Fruit fly (Drosophila melanogaster) Kc167 (cell line): ENCODE data around the gene CG13996.

ENCODE experiments used
- h ChIP-seq: fragments of >200 bp; optimal IDR thresholded peaks from 3 replicates; lab custom pipeline; 2018; ENCODE audit warnings: missing external identifiers
- insv ChIP-seq: fragments of >200 bp; optimal IDR thresholded peaks from 3 replicates; lab custom pipeline; 2018; ENCODE audit warnings: missing external identifiers
- psq ChIP-seq: fragments of >200 bp; optimal IDR thresholded peaks from 2 replicates; lab custom pipeline; 2017; ENCODE audit warnings: missing external identifiers
- ttk ChIP-seq: sonication (Bioruptor generic); optimal IDR thresholded peaks from 2 replicates; lab custom pipeline; 2017; ENCODE audit warnings: missing external identifiers

DNA sequence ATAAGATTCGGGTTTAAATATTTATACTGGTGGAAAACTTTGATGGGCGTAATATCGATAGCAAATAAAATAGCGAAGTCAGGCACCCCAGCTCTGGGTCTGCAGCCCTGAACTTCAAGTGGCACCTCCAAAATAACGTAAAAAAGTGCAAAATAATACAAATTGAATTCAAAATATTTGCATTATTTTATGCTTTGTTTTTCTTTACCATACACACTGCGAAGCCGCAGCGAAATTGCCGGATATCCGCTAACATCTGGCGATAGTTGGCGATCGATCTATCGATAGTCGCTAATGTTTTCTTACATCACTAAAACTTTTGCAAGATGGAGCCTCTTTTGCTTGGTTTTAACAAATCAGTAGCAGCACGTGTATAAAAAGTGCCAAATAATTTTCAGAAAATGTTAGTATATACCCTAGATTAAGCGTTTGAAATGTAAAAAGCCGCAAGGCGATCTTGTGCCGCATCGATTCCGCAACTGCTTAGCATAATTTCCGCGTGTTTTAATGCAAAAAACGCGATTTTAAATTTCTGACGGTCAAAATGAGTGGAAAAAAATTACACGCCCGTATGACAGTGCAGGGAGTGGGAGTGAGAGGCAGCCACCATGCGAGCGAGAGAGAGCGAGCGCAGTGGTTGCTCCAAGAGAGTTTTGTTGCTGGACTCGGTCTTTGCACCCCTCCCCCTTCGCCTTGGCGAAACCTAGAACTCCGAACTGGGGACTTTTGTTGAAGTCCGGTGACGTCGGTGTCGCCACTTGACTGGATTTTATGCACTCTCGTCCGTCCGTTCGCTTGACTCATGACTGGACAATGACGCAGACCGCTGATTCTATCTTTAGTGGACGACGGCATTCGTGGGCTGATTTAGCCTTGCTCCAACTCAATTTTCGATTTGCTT lies 39.0 kb upstream of the CG13996 start, which contains the start of gene eIF4A:
- TF ChIP-seq ttk (no peak), psq (no peak), h (lab: Kevin White, UChicago) (no peak), insv (lab: Kevin White, UChicago) (no peak)
